Fruit fly (Drosophila melanogaster) whole organism, larva: ENCODE data around the gene CG31886.
A peak's percentile ranks its signal among the peaks of the same experiment; 100 is the strongest.

ENCODE experiments used
- noc ChIP-seq: fragments of 200-800 bp; sonication (Bioruptor generic); optimal IDR thresholded peaks from 3 replicates; lab custom pipeline; 2019; ENCODE audit warnings: missing biosample characterization, mild to moderate bottlenecking, missing genetic modification characterization, moderate library complexity

Gene CG31886

dm6 chr2L:8959001-8959461 lies at the start of gene CG31886:
TSS of gene CG31886 (minus strand) at chr2L:8959051.
- peak; percentile 85 for TF ChIP-seq noc (tag; lab: Kevin White, UChicago)

DNA sequence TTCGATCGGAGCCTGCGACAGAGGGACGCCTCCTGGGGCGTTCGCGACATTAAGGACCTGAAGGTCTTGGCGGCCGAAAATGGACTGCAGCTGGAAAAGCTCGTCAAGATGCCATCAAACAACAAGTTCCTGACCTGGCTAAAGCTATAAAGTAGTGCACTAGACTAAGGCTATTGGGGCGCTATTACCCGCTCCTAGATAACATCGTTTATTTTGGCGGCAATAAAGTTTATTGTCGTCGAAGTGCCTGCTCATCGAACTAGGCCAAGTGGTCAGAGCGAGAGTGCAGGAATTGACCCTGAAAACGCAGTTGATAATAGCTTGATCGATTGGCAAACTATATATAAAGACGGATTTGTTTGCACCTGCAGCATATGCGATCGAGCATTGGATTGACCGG lies 39.4 kb upstream of the CG31886 start, which contains the start of gene Try29F:
Try29F (plus strand) TSS at position 301 of the 400 bp plus-strand sequence.
- no peak for TF ChIP-seq noc (tag; lab: Kevin White, UChicago)

DNA sequence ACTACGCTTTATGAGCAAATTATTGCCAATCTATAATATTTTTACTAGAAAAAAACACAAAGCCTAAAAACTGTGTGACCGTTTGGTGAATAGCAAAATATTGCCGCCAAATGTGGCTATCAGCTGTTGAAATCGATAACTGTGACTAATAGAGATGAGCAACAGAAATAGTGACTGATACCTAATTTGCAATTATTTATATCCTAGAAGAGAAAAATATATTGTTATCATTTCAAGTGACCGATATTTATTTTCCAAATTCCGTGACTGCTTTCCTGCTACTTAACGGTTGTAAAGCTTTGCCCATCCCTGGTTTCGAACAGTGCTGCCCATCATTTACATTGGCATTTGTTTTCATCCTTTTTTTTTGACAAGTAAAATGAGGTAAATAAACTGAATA lies 38.4 kb upstream of the CG31886 start, which contains the start of the genes alien and CG18661:
alien (minus strand) TSS at position 95 of the 400 bp plus-strand sequence.
CG18661 (plus strand) TSS at position 321 of the 400 bp plus-strand sequence.
- peak; percentile 0 for TF ChIP-seq noc (tag; lab: Kevin White, UChicago)

DNA sequence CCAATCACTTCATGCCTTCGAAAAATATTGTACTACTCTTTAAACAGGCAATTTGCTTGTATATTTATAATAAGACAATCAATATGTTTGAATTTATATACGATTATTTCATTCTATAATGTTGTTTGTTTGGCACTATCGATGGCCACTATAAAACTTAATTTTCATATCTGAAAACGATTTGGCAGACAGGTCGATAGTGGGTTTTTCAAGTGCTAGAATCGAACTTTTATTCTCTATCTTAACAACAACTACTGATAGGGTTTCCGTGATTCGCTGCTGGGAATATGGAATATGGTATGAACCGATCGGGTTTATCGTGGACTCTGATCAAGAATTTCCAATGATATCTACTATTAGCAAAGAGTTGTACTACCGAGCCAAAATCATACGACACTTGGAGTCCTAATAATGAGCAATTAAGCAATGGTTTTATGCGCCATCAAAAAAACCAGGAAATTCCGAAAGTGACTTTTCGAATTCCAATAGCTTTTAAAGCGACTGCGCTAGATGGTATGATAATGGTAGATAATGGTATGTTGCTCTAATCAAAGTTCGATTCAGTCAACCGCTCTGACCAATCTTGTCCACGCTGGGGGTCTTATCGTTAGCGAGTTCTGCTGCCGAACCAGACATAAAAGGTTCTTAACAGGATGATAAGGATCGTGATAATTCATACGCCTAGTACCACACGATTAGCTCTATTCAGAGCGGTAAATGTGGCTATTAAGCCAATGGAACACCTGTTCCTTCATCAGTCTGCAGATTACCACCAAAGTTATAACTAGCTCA lies 35.0 kb upstream of the CG31886 start, which contains the start of gene CG17906:
CG17906 (plus strand) TSS at position 742 of the 792 bp plus-strand sequence.
- TF ChIP-seq noc (tag; lab: Kevin White, UChicago), result peak; percentile 82

dm6 chr2L:8991583-8991982 lies 32.7 kb upstream of the CG31886 start, which contains the start of gene CG9555:
TSS of gene CG9555 (plus strand) at chr2L:8991735.
- no peak for TF ChIP-seq noc (tag; lab: Kevin White, UChicago)

- TF ChIP-seq noc (tag; lab: Kevin White, UChicago), result peak; percentile 68
Observed at dm6 chr2L:8989037-8989591, 30.3 kb upstream of the CG31886 start, which contains the start of gene rost. TSS of gene rost (minus strand) at chr2L:8989539.

DNA sequence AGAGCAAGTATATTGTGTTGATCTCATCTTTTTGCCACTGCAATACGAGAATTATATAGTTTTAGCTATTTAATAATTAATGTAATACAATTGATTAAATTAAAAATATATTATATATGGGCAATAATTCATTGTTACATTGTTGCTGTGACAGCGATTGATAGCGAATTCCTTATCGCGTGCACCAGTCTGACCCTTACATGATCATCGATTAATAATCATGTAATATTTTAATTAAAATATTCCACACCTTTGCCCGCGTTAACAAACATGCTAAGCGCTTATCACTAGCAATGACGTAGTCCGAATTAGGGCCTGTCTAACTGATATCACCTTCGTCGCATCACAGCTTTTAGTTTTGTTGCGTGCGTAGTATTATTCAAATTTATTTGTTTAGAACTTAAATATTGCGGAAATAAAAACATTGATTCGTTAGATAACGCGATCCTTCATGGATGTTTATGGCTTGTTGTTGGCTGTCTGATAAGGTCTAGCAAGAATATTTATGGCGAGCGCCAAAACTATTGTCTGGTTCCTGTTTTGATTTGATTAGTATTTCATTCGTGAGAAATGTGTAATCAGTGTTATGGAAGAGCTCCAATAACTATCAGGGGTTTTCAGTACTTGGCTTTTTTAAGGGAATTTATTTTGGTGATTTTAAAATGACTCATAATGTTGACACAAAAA lies 28.5 kb upstream of the CG31886 start:
- peak; percentile 96 for TF ChIP-seq noc (tag; lab: Kevin White, UChicago)

DNA sequence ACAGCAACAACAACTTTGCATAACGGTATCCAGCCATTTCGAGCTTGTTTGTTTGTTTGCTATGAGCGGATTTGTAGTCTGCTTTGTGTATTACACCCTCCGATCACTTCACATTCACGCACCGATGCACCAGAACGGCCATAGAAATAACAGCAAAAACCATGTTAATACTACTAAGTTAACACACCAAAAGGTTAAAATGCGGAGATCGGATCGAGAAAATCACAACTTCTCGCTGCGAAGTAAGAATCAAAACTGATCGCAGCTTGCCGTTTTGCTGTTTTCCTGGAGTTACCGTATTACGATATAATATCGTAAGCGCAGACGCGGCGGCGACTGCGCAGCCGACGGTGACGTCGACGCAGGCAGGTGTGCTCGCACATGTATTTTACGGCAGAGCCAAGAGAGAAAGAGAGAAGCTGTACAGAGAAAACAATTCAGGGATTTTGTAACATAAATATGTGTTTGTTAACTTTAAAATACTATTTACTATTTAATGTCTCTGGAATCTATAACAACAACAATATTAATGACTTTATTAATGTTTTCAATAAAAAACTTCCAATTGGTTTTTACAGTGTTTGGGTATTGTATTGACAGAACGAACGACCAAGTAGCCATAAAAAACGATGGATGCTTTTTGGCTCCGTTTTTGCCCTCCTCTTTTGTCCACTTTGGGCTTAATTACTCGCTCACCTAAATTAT lies 25.9 kb upstream of the CG31886 start, which contains the start of gene CG13101:
CG13101 (minus strand) TSS at position 259 of the 705 bp plus-strand sequence.
- peak; percentile 86 for TF ChIP-seq noc (tag; lab: Kevin White, UChicago)

dm6 chr2L:8982584-8983302 lies 23.9 kb upstream of the CG31886 start:
- TF ChIP-seq noc (tag; lab: Kevin White, UChicago), result no peak

DNA sequence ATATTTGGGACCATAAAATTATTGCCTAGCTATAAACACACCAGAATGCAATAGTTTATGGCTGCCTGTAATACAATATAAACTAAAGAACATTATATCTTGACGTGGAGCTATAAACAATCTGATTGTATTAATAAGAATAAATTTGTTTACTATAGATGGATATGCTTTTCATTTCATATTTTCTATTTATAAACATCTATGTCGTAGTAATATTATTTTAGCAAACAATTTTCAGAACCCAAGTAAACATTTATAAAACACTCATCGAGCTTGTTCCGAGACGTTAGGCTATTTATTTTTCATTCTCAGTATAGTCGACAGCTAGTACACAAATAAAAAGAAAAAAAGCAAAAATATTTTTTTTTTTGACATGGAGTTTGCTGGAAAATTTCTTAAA lies 21.5 kb upstream of the CG31886 start, which contains the start of gene CG18662:
CG18662 (plus strand) TSS at position 301 of the 400 bp plus-strand sequence.
- no peak for TF ChIP-seq noc (tag; lab: Kevin White, UChicago)

DNA sequence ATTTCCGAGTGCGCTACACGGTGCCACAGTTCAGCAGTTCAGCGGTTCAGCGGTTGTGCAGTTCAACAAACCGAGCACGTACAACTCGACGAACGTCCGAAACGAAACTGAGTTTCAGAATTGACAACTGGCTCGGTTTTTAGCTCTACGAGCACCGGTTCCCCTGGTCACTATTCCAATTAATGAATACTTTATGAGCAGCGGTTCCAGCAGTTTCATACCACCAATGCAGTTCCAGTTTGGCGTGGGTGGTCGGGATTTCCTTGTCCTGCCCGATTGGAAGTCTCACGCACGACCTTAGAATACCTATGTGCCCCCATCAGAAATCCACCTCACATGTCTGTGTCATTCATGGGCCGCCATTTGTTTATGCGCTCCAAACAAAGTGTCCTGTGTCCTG lies 16.5 kb upstream of the CG31886 start, which contains the start of gene CG9541:
CG9541 (minus strand) TSS at position 101 of the 400 bp plus-strand sequence.
- TF ChIP-seq noc (tag; lab: Kevin White, UChicago), result no peak

dm6 chr2L:8974506-8974905 lies 15.7 kb upstream of the CG31886 start:
- no peak for TF ChIP-seq noc (tag; lab: Kevin White, UChicago)

dm6 chr2L:8972905-8973304 lies 14.1 kb upstream of the CG31886 start:
- TF ChIP-seq noc (tag; lab: Kevin White, UChicago), result no peak

DNA sequence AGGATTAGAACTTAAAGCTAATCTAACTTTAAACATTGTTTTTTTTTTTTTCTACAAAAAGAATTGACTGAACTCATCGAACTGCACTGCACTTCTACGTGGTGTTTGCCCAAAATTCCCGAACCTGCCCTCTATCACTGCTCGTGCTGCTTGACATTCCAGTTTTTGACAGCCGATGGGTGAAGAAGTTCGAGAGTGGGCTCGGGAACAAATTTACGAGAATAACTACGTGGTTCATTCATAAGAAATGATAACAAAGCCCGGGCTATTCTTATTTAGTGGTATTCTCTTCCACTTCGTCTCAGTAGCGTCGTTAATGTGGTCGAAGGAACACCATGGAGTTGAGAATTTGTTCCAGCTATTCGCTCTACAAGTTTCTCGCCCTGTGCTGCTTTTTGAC lies 8.4 kb upstream of the CG31886 start, which contains the start of gene CG18088:
CG18088 (plus strand) TSS at position 301 of the 400 bp plus-strand sequence.
- TF ChIP-seq noc (tag; lab: Kevin White, UChicago), result no peak
